Worm (Caenorhabditis elegans) whole organism, L1 larva: ENCODE results near the gene div-1.
A peak's percentile ranks its signal among the peaks of the same experiment; 100 is the strongest.

ENCODE experiments used
- C04F5.9 ChIP-seq: sonication (generic microtip); optimal IDR thresholded peaks from 2 replicates; lab custom pipeline; 2016; ENCODE audit warnings: missing genetic modification characterization, missing compliant biosample characterization
- C16A3.4 ChIP-seq: fragments of 150-350 bp; optimal IDR thresholded peaks from 2 replicates; lab custom pipeline; 2014; ENCODE audit warnings: missing biosample characterization, missing genetic modification characterization
- C34B4.2 ChIP-seq: sonication (generic microtip); optimal IDR thresholded peaks from 2 replicates; lab custom pipeline; 2017; ENCODE audit warnings: mild to moderate bottlenecking, missing genetic modification characterization, missing compliant biosample characterization
- F16B12.6 ChIP-seq: fragments of 150-350 bp; optimal IDR thresholded peaks from 2 replicates; lab custom pipeline; 2014; ENCODE audit warnings: missing biosample characterization, missing genetic modification characterization
- Y116A8C.19 ChIP-seq: sonication (generic microtip); optimal IDR thresholded peaks from 2 replicates; lab custom pipeline; 2016; ENCODE audit warnings: missing compliant biosample characterization, missing genetic modification characterization, borderline replicate concordance
- aha-1 ChIP-seq: fragments of 150-350 bp; optimal IDR thresholded peaks from 2 replicates; lab custom pipeline; 2014; ENCODE audit warnings: missing biosample characterization, missing genetic modification characterization
- alr-1 ChIP-seq: fragments of 200-800 bp; sonication (Bioruptor generic); optimal IDR thresholded peaks from 2 replicates; lab custom pipeline; 2018; ENCODE audit warnings: borderline replicate concordance, mild to moderate bottlenecking, missing genetic modification characterization, missing compliant biosample characterization
- blmp-1 ChIP-seq: fragments of 150-350 bp; optimal IDR thresholded peaks from 2 replicates; lab custom pipeline; 2014; ENCODE audit warnings: missing biosample characterization, missing genetic modification characterization
- ceh-63 ChIP-seq: fragments of 200-800 bp; sonication (Bioruptor generic); optimal IDR thresholded peaks from 2 replicates; lab custom pipeline; 2018; ENCODE audit warnings: mild to moderate bottlenecking, missing genetic modification characterization, missing compliant biosample characterization
- ceh-82 ChIP-seq, 3 experiments: fragments of 150-350 bp in 1 of 3; sonication (generic microtip) in 2 of 3; optimal IDR thresholded peaks; 2 replicates each; lab custom pipeline; 2014 to 2017; ENCODE audit warnings: missing biosample characterization in 3 of 3, missing genetic modification characterization in 3 of 3
- ceh-88 ChIP-seq: fragments of 200-800 bp; sonication (Bioruptor generic); IDR thresholded peaks from 2 replicates; pipeline ENCODE4 v1.3.6; 2022; ENCODE audit warnings: missing genetic modification characterization, missing compliant biosample characterization
- efl-1 ChIP-seq, 4 experiments: fragments of 150-350 bp; optimal IDR thresholded peaks in 3 of 4; peaks in 1 of 4; 1 replicate in 1 of 4; 2 replicates in 3 of 4; lab custom pipeline; 2014; ENCODE audit warnings: missing biosample characterization in 2 of 4, missing genetic modification characterization in 2 of 4, missing genetic modification reagents in 2 of 4
- egl-13 ChIP-seq: sonication (generic microtip); optimal IDR thresholded peaks from 2 replicates; lab custom pipeline; 2016; ENCODE audit warnings: missing genotype, missing genetic modification reagents, missing genetic modification characterization, missing compliant biosample characterization
- egl-27 ChIP-seq, 2 experiments: fragments of 150-350 bp in 1 of 2; sonication (generic microtip); optimal IDR thresholded peaks; 3 replicates each; lab custom pipeline; 2017 to 2018; ENCODE audit warnings: missing biosample characterization in 2 of 2, missing genetic modification characterization in 2 of 2, missing genetic modification reagents in 2 of 2
- elt-3 ChIP-seq, 6 experiments: fragments of 150-350 bp in 1 of 6; sonication (generic microtip); optimal IDR thresholded peaks; 2 replicates each; lab custom pipeline; 2017 to 2018; ENCODE audit warnings: missing biosample characterization in 6 of 6, missing genetic modification characterization in 6 of 6, inconsistent platforms in 1 of 6
- fkh-10 ChIP-seq: sonication (generic microtip); optimal IDR thresholded peaks from 2 replicates; lab custom pipeline; 2017; ENCODE audit warnings: missing biosample characterization, missing genetic modification reagents, missing genetic modification characterization
- fkh-4 ChIP-seq: sonication (generic microtip); optimal IDR thresholded peaks from 2 replicates; lab custom pipeline; 2016; ENCODE audit warnings: missing compliant biosample characterization, missing genetic modification characterization, borderline replicate concordance
- fkh-8 ChIP-seq: sonication (generic microtip); optimal IDR thresholded peaks from 2 replicates; lab custom pipeline; 2016; ENCODE audit warnings: mild to moderate bottlenecking, missing genetic modification characterization, missing compliant biosample characterization
- fos-1 ChIP-seq: fragments of 150-350 bp; optimal IDR thresholded peaks from 2 replicates; lab custom pipeline; 2014; ENCODE audit warnings: missing biosample characterization, missing genetic modification characterization
- grh-1 ChIP-seq: fragments of 200-800 bp; sonication (Bioruptor generic); IDR thresholded peaks from 2 replicates; pipeline ENCODE4 v1.3.6; 2022; ENCODE audit warnings: missing genetic modification reagents, missing genetic modification characterization, missing compliant biosample characterization
- hlh-4 ChIP-seq: sonication (generic microtip); optimal IDR thresholded peaks from 2 replicates; lab custom pipeline; 2016; ENCODE audit warnings: mild to moderate bottlenecking, missing genetic modification characterization, missing compliant biosample characterization
- hpl-2 ChIP-seq: fragments of 150-350 bp; optimal IDR thresholded peaks from 2 replicates; lab custom pipeline; 2014; ENCODE audit warnings: missing biosample characterization, missing genetic modification reagents, missing genetic modification characterization
- irx-1 ChIP-seq: sonication (generic microtip); optimal IDR thresholded peaks from 2 replicates; lab custom pipeline; 2016; ENCODE audit warnings: missing genetic modification characterization, missing compliant biosample characterization
- isw-1 ChIP-seq: fragments of 200-800 bp; sonication (Bioruptor generic); IDR thresholded peaks from 2 replicates; pipeline ENCODE4 v1.3.6; 2022; ENCODE audit warnings: missing genetic modification characterization, missing compliant biosample characterization
- lin-13 ChIP-seq: fragments of 150-350 bp; optimal IDR thresholded peaks from 2 replicates; lab custom pipeline; 2014; ENCODE audit warnings: missing biosample characterization, missing genetic modification reagents, missing genetic modification characterization
- lin-35 ChIP-seq, 2 experiments: fragments of 150-350 bp; optimal IDR thresholded peaks; 2 replicates each; lab custom pipeline; 2014; ENCODE audit warnings: missing biosample characterization in 2 of 2, missing genetic modification characterization in 2 of 2, missing genetic modification reagents in 2 of 2
- lin-39 ChIP-seq: fragments of 150-350 bp; optimal IDR thresholded peaks from 2 replicates; lab custom pipeline; 2014; ENCODE audit warnings: missing biosample characterization, missing genetic modification reagents, missing genetic modification characterization
- lir-3 ChIP-seq: sonication (generic microtip); optimal IDR thresholded peaks from 2 replicates; lab custom pipeline; 2016; ENCODE audit warnings: mild to moderate bottlenecking, missing genetic modification characterization, moderate library complexity, missing compliant biosample characterization; ENCODE audit not compliant: poor library complexity
- lsy-2 ChIP-seq, 2 experiments: fragments of 150-350 bp; optimal IDR thresholded peaks; 2 replicates each; lab custom pipeline; 2014; ENCODE audit warnings: missing biosample characterization in 2 of 2, missing genetic modification characterization in 2 of 2
- mab-9 ChIP-seq: fragments of 200-800 bp; sonication (Bioruptor generic); IDR thresholded peaks from 2 replicates; pipeline ENCODE4 v1.3.6; 2022; ENCODE audit warnings: missing genetic modification reagents, missing genetic modification characterization, missing compliant biosample characterization
- mef-2 ChIP-seq: fragments of 150-350 bp; optimal IDR thresholded peaks from 2 replicates; lab custom pipeline; 2014; ENCODE audit warnings: missing biosample characterization, missing genetic modification characterization
- nhr-11 ChIP-seq: fragments of 150-350 bp; optimal IDR thresholded peaks from 2 replicates; lab custom pipeline; 2014; ENCODE audit warnings: missing biosample characterization, missing genetic modification characterization
- nhr-19 ChIP-seq: fragments of 200-800 bp; sonication (Bioruptor generic); conservative IDR thresholded peaks from 2 replicates; pipeline ENCODE4 v1.3.6; 2022; ENCODE audit warnings: missing genetic modification characterization, missing compliant biosample characterization
- nhr-47 ChIP-seq: sonication (generic microtip); optimal IDR thresholded peaks from 2 replicates; lab custom pipeline; 2016; ENCODE audit warnings: mild to moderate bottlenecking, missing genetic modification characterization, moderate library complexity, missing compliant biosample characterization
- nhr-71 ChIP-seq: sonication (generic microtip); optimal IDR thresholded peaks from 2 replicates; lab custom pipeline; 2016; ENCODE audit warnings: mild to moderate bottlenecking, missing genetic modification characterization, moderate library complexity, missing compliant biosample characterization
- nhr-84 ChIP-seq: sonication (generic microtip); optimal IDR thresholded peaks from 2 replicates; lab custom pipeline; 2017; ENCODE audit warnings: missing biosample characterization, missing genetic modification characterization
- nhr-85 ChIP-seq: sonication (generic microtip); peaks from one replicate; lab custom pipeline; 2016; ENCODE audit warnings: missing genetic modification characterization, inconsistent platforms, missing compliant biosample characterization
- pqm-1 ChIP-seq: sonication (generic microtip); optimal IDR thresholded peaks from 3 replicates; lab custom pipeline; 2017; ENCODE audit warnings: missing biosample characterization, missing genetic modification characterization
- rnt-1 ChIP-seq: sonication (generic microtip); optimal IDR thresholded peaks from 2 replicates; lab custom pipeline; 2016; ENCODE audit warnings: mild to moderate bottlenecking, missing genetic modification characterization, moderate library complexity, missing compliant biosample characterization
- skn-1 ChIP-seq: fragments of 150-350 bp; optimal IDR thresholded peaks from 2 replicates; lab custom pipeline; 2014; ENCODE audit warnings: missing biosample characterization, missing genetic modification characterization
- snu-23 ChIP-seq: sonication (generic microtip); optimal IDR thresholded peaks from 2 replicates; lab custom pipeline; 2016; ENCODE audit warnings: missing genetic modification characterization, missing compliant biosample characterization
- tbx-2 ChIP-seq: sonication (generic microtip); optimal IDR thresholded peaks from 2 replicates; lab custom pipeline; 2016; ENCODE audit warnings: missing genetic modification characterization, missing compliant biosample characterization
- unc-130 ChIP-seq: fragments of 150-350 bp; optimal IDR thresholded peaks from 2 replicates; lab custom pipeline; 2017; ENCODE audit warnings: missing biosample characterization, missing genetic modification characterization, inconsistent platforms
- unc-62 ChIP-seq: fragments of 150-350 bp; optimal IDR thresholded peaks from 2 replicates; lab custom pipeline; 2014; ENCODE audit warnings: missing biosample characterization, missing genetic modification reagents, missing genetic modification characterization
- unc-98 ChIP-seq: fragments of 200-800 bp; sonication (Bioruptor generic); IDR thresholded peaks from 2 replicates; pipeline ENCODE4 v1.3.6; 2022; ENCODE audit warnings: missing genetic modification characterization, missing compliant biosample characterization
- vab-15 ChIP-seq: sonication (generic microtip); optimal IDR thresholded peaks from 2 replicates; lab custom pipeline; 2017; ENCODE audit warnings: missing genotype, mild to moderate bottlenecking, missing genetic modification characterization, missing compliant biosample characterization
- xbp-1 ChIP-seq: sonication (generic microtip); optimal IDR thresholded peaks from 2 replicates; lab custom pipeline; 2016; ENCODE audit warnings: missing genetic modification characterization, missing compliant biosample characterization
- zag-1 ChIP-seq: fragments of 150-350 bp; optimal IDR thresholded peaks from 2 replicates; lab custom pipeline; 2014; ENCODE audit warnings: missing biosample characterization, missing genetic modification characterization
- zip-4 ChIP-seq: fragments of 200-800 bp; sonication (Bioruptor generic); optimal IDR thresholded peaks from 2 replicates; lab custom pipeline; 2018; ENCODE audit warnings: mild to moderate bottlenecking, missing genetic modification characterization, moderate library complexity, missing compliant biosample characterization
- ztf-11 ChIP-seq, 2 experiments: sonication (generic microtip); optimal IDR thresholded peaks; 2 replicates each; lab custom pipeline; 2016 to 2017; ENCODE audit warnings: missing genetic modification characterization in 2 of 2, missing biosample characterization in 1 of 2, missing compliant biosample characterization in 1 of 2

Gene div-1

DNA sequence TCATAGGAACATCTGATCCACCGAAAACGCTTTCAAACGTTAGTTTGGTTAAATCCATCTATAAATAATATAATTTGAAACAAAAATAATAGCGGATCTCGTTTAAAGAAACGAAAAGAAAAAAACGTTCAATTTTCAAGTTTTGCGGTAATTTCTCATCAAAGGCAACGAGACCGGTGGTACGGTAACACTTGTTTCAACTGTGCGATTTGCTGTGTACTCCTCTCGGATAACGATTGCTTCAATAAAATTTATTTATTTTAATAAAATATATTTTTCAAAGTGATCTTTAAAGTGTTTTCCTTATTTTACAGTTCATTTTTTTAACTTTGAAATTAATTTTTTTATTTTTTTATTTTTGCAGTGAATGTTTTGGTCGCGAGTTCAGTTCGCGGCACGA is 29.8 kb downstream of the div-1 start, which contains the start of the genes rde-4 and cox-14 (continued):
- TF ChIP-seq C34B4.2 (tag; lab: Kevin White, UChicago), result no peak
- TF ChIP-seq irx-1 (tag; lab: Kevin White, UChicago), result peak; percentile 66
- peak; percentile 91 to 94 for TF ChIP-seq lin-35 (GFP tag; optimal IDR thresholded peaks at IDR 0.05; lab: Kevin White, UChicago)
- TF ChIP-seq efl-1 (optimal IDR thresholded peaks at IDR 0.05; lab: Kevin White, UChicago), result peak; percentile 82 to 90
- peak; percentile 90 to 98 for TF ChIP-seq efl-1 (GFP tag; optimal IDR thresholded peaks at IDR 0.05 in 1 of 2; lab: Kevin White, UChicago)
- peak in 2 of 6 experiments; percentile 59 to 81 for TF ChIP-seq elt-3 (tag; optimal IDR thresholded peaks at IDR 0.05; lab: Kevin White, UChicago)
- no peak for TF ChIP-seq nhr-84 (tag; lab: Kevin White, UChicago)
- TF ChIP-seq hpl-2 (GFP tag; lab: Kevin White, UChicago), result no peak
- TF ChIP-seq hlh-4 (tag; lab: Kevin White, UChicago), result no peak
- peak; percentile 88 for TF ChIP-seq nhr-47 (tag; lab: Kevin White, UChicago)
- peak; percentile 16 for TF ChIP-seq fkh-10 (GFP tag; lab: Kevin White, UChicago)
- peak; percentile 96 for TF ChIP-seq unc-130
- TF ChIP-seq vab-15 (tag; lab: Kevin White, UChicago), result no peak
- no peak for TF ChIP-seq egl-27 (tag; optimal IDR thresholded peaks at IDR 0.05; lab: Kevin White, UChicago)
- peak; percentile 87 for TF ChIP-seq snu-23 (GFP tag; lab: Kevin White, UChicago)
- TF ChIP-seq ceh-82 (tag; optimal IDR thresholded peaks at IDR 0.05; lab: Kevin White, UChicago), result peak; percentile 59 to 85 (median 68)
- TF ChIP-seq mef-2 (tag; lab: Kevin White, UChicago), result no peak
- no peak for TF ChIP-seq isw-1 (GFP tag; lab: Robert Waterston, UW)
- TF ChIP-seq xbp-1 (tag; lab: Kevin White, UChicago), result peak; percentile 84
- peak; percentile 82 for TF ChIP-seq lin-13
- TF ChIP-seq egl-13 (tag; lab: Kevin White, UChicago), result peak; percentile 71
- TF ChIP-seq C04F5.9, result no peak
- peak; percentile 99 for TF ChIP-seq lsy-2 (tag; optimal IDR thresholded peaks at IDR 0.05; lab: Kevin White, UChicago)
- no peak for TF ChIP-seq zag-1 (tag; lab: Kevin White, UChicago)
- peak; percentile 88 for TF ChIP-seq nhr-71 (tag; lab: Kevin White, UChicago)
- TF ChIP-seq pqm-1 (tag; lab: Kevin White, UChicago), result no peak
- peak; percentile 51 for TF ChIP-seq lir-3
- no peak for TF ChIP-seq ceh-63 (GFP tag; lab: Kevin White, UChicago)
- TF ChIP-seq Y116A8C.19 (tag; lab: Kevin White, UChicago), result no peak
- TF ChIP-seq nhr-19 (GFP tag; lab: Robert Waterston, UW), result no peak
- TF ChIP-seq ceh-88, result no peak
- no peak for TF ChIP-seq zip-4 (GFP tag; lab: Kevin White, UChicago)
- peak; percentile 35 for TF ChIP-seq nhr-11 (tag; lab: Kevin White, UChicago)
- no peak for TF ChIP-seq rnt-1
- TF ChIP-seq nhr-85, result peak; percentile 89
- TF ChIP-seq mab-9, result no peak

DNA sequence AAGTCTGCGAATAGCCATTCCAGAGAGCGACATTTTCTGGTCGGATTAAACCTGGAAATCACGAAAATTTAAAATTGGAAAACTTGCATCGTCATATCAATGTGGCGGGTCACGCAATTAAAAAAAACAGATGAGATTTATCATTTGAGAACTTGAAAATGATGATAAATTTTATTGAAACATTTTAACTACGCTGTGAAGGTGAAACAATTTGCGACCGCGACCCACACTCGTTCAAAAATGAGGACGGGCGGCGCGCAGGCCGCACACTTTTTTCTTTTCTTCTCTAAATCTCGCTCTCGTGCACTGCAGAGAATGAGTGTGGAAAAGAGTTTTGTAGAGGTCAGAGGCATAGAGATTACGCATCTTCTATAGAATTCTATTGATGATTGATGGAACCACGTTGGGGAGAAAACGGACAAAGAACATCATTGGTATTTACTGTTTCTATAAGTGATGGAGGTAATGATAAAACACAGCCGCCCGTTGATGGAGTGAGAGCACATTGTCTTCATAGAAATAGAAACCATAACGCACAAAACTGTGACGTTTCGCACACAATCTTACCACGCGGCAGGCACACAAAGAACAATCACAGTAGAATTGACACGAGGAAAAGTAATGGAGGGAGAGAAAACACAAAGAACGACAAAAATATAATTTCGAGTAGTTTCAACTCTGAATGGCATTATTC is 31.6 kb downstream of the div-1 start, which contains the start of gene cts-1:
cts-1 (minus strand) TSS at position 51 of the 694 bp plus-strand sequence.
- no peak for TF ChIP-seq pqm-1 (tag; lab: Kevin White, UChicago)
- TF ChIP-seq F16B12.6 (tag; lab: Kevin White, UChicago), result peak; percentile 43
- peak; percentile 65 for TF ChIP-seq C16A3.4
- TF ChIP-seq unc-98 (GFP tag; lab: Robert Waterston, UW), result no peak
- TF ChIP-seq ztf-11 (tag; optimal IDR thresholded peaks at IDR 0.05; lab: Kevin White, UChicago), result no peak
- peak in 5 of 6 experiments; percentile 18 to 68 (median 66) for TF ChIP-seq elt-3 (tag; optimal IDR thresholded peaks at IDR 0.05; lab: Kevin White, UChicago)
- peak; percentile 79 for TF ChIP-seq fkh-8 (tag; lab: Kevin White, UChicago)
- no peak for TF ChIP-seq grh-1
- TF ChIP-seq unc-62 (GFP tag; lab: Kevin White, UChicago), result no peak
- peak; percentile 84 for TF ChIP-seq C34B4.2 (tag; lab: Kevin White, UChicago)
- TF ChIP-seq lin-39 (tag; lab: Kevin White, UChicago), result no peak
- TF ChIP-seq efl-1 (optimal IDR thresholded peaks at IDR 0.05; lab: Kevin White, UChicago), result peak; percentile 72 to 73
- TF ChIP-seq efl-1 (GFP tag; optimal IDR thresholded peaks at IDR 0.05 in 1 of 2; lab: Kevin White, UChicago), result peak; percentile 50 to 93
- peak; percentile 75 for TF ChIP-seq skn-1 (tag; lab: Kevin White, UChicago)
- no peak for TF ChIP-seq fos-1
- TF ChIP-seq fkh-4 (tag; lab: Kevin White, UChicago), result no peak
- TF ChIP-seq Y116A8C.19 (tag; lab: Kevin White, UChicago), result no peak
- peak; percentile 87 for TF ChIP-seq blmp-1 (tag; lab: Kevin White, UChicago)
- TF ChIP-seq mab-9, result no peak
- TF ChIP-seq aha-1 (tag; lab: Kevin White, UChicago), result peak; percentile 21
- TF ChIP-seq tbx-2 (tag; lab: Kevin White, UChicago), result peak; percentile 74
- TF ChIP-seq egl-13 (tag; lab: Kevin White, UChicago), result no peak
- no peak for TF ChIP-seq alr-1 (tag; lab: Kevin White, UChicago)
